Worm (Caenorhabditis elegans) whole organism, late embryonic: Measurements from ENCODE around the gene srw-36.

Experiments used
- odd-2 ChIP-seq: sonication (generic microtip); optimal IDR thresholded peaks from 2 replicates; lab custom pipeline; 2017; ENCODE audit warnings: antibody characterized with exemption, mild to moderate bottlenecking, missing genetic modification characterization, missing compliant biosample characterization
- zip-5 ChIP-seq: sonication (generic microtip); optimal IDR thresholded peaks from 2 replicates; lab custom pipeline; 2016; ENCODE audit warnings: missing genetic modification characterization, missing compliant biosample characterization

DNA sequence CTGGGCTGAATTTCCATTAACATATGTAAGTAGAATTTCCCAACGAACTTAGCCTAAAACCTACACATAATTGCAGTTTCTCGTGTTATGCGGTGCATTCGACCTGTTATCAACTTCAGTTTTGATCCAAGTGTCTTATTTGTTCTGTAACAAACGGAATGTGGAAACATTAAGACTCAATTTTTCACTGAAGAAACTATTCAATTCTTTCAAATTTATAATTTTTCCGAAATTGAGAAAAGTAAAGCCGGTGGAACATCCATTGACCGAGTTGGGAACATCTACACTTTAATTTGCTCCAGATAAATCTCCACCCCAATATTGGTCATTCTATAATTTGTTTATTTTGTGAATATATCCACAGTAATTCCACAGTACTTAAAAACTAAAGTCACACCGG, 8.6 kb upstream of the srw-36 start:
- TF ChIP-seq zip-5 (tag; lab: Kevin White, UChicago), result no peak
- no peak for TF ChIP-seq odd-2 (tag; lab: Kevin White, UChicago)
